Worm (Caenorhabditis elegans) whole organism, young adult: Measurements from ENCODE around the gene mlt-9.
A peak's percentile ranks its signal among the peaks of the same experiment; 100 is the strongest.

Experiments used
- ama-1 ChIP-seq, 3 experiments: fragments of 150-350 bp in 1 of 3; sonication (generic microtip) in 2 of 3; optimal IDR thresholded peaks; 2 replicates each; lab custom pipeline; 2014 to 2018; ENCODE audit warnings: missing biosample characterization in 2 of 3, missing genetic modification characterization in 2 of 3, missing genetic modification reagents in 2 of 3
- ceh-91 ChIP-seq: fragments of 200-800 bp; sonication (Bioruptor generic); IDR thresholded peaks from 2 replicates; pipeline ENCODE4 v1.3.6; 2022; ENCODE audit warnings: missing genetic modification reagents, missing genetic modification characterization, missing compliant biosample characterization
- mel-28 ChIP-seq: sonication (generic microtip); optimal IDR thresholded peaks from 2 replicates; lab custom pipeline; 2016; ENCODE audit warnings: borderline replicate concordance, mild to moderate bottlenecking, missing genetic modification characterization, missing compliant biosample characterization
- nfya-1 ChIP-seq: sonication (generic microtip); optimal IDR thresholded peaks from 2 replicates; lab custom pipeline; 2017; ENCODE audit warnings: antibody characterized with exemption, missing compliant biosample characterization, missing genetic modification characterization, borderline replicate concordance; ENCODE audit not compliant: insufficient read depth
- nhr-90 ChIP-seq: sonication (generic microtip); optimal IDR thresholded peaks from 2 replicates; lab custom pipeline; 2016; ENCODE audit warnings: missing genotype, mild to moderate bottlenecking, missing genetic modification characterization, missing compliant biosample characterization
- pha-4 ChIP-seq: fragments of 150-350 bp; sonication (generic microtip); optimal IDR thresholded peaks from 2 replicates; lab custom pipeline; 2014; ENCODE audit warnings: missing biosample characterization, missing genetic modification reagents, missing genetic modification characterization
- unc-62 ChIP-seq: fragments of 150-350 bp; optimal IDR thresholded peaks from 2 replicates; lab custom pipeline; 2014; ENCODE audit warnings: missing biosample characterization, missing genetic modification reagents, missing genetic modification characterization
- ztf-3 ChIP-seq: fragments of 200-800 bp; sonication (Bioruptor generic); optimal IDR thresholded peaks from 2 replicates; lab custom pipeline; 2018; ENCODE audit warnings: mild to moderate bottlenecking, missing genetic modification characterization, missing compliant biosample characterization

DNA sequence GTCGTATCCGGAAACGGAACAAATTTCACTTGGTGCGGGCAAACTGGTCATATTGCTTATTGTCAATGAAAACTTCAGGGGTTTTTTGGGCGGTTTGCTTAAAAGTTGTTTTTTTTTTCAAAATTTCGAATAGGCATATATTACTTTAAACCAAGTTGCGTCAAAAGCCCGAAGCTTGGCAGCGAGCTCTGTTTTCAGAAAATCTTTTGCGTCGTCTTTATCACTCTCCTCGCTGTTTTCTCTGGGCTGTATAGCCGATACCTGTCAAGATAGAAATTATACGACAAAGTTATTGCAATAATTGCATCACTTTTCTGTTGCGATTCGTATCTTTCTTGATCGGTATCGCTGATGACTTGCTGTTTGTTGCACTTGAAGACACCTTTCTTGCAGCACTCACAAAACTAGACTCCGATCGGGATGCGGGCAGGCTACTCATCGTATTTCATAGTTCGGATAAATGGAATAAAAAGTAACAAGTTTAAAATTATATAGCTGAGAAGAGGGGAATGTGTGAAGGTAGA lies 31.5 kb downstream of the mlt-9 start, which contains the start of the genes H40L08.3 and H40L08.9:
- TF ChIP-seq nfya-1 (tag; lab: Kevin White, UChicago) (no peak), unc-62 (GFP tag; lab: Kevin White, UChicago) (no peak), ceh-91 (GFP tag; lab: Robert Waterston, UW) (no peak), pha-4 (tag; lab: Kevin White, UChicago) (no peak), mel-28 (tag; lab: Kevin White, UChicago) (peak; percentile 6), ama-1 (optimal IDR thresholded peaks at IDR 0.05; lab: Kevin White, UChicago) (peak; percentile 92), ama-1 (GFP tag; optimal IDR thresholded peaks at IDR 0.05; lab: Kevin White, UChicago) (no peak), ztf-3 (GFP tag; lab: Kevin White, UChicago) (no peak), nhr-90 (tag; lab: Kevin White, UChicago) (no peak)
